Worm (Caenorhabditis elegans): ENCODE data around the gene snpc-1.2.

DNA sequence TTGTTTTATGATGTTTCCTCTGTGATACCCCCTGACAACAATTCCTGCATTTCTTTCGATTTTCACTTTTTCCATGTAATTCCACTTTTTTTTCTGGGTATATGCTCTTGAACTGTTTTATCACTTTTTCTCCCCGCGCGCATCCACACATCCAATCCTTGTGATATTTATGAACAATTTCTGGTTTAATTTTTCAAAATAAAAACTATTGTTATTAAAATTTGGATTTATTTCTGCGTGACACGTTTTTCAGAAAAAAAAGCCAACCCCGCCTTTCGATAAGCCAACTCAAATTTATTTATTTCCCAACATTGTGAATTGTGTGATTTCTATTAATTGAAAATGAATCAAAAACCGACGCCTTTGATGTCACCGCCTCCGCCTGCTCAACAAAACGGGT is 35.3 kb upstream of the snpc-1.2 start, which contains the start of gene Y39E4B.11:
- no peak for TF ChIP-seq lir-3 (tag; optimal IDR thresholded peaks at IDR 0.05; ENCODE audit: poor library complexity)
- no peak for TF ChIP-seq blmp-1 (tag; optimal IDR thresholded peaks at IDR 0.05)
- TF ChIP-seq unc-62 (GFP tag; optimal IDR thresholded peaks at IDR 0.05): no peak
- no peak for TF ChIP-seq pqm-1 (tag; optimal IDR thresholded peaks at IDR 0.05)
- no peak for TF ChIP-seq egl-27 (tag; optimal IDR thresholded peaks at IDR 0.05)
- TF ChIP-seq nhr-237 (tag; optimal IDR thresholded peaks at IDR 0.05): no peak
- TF ChIP-seq lin-39 (tag; optimal IDR thresholded peaks at IDR 0.05): no peak
- no peak for TF ChIP-seq sox-4 (tag; optimal IDR thresholded peaks at IDR 0.05)
- no peak for TF ChIP-seq nhr-76 (tag; optimal IDR thresholded peaks at IDR 0.05)

Data from whole organism, L1 larva.